Worm (Caenorhabditis elegans) whole organism, young adult: ENCODE measurements around the gene C16C8.16.

Experiments used
- B0261.1 ChIP-seq: sonication (generic microtip); optimal IDR thresholded peaks from 2 replicates; lab custom pipeline; 2016; ENCODE audit warnings: mild to moderate bottlenecking, missing genetic modification characterization, moderate library complexity, missing compliant biosample characterization
- D2030.7 ChIP-seq: fragments of 200-800 bp; sonication (Bioruptor generic); IDR thresholded peaks from 2 replicates; pipeline ENCODE4 v1.3.6; 2022; ENCODE audit warnings: missing genetic modification reagents, missing genetic modification characterization, missing compliant biosample characterization
- F33H1.4 ChIP-seq: fragments of 200-800 bp; sonication (Bioruptor generic); IDR thresholded peaks from 2 replicates; pipeline ENCODE4 v1.3.6; 2022; ENCODE audit warnings: missing genetic modification reagents, missing genetic modification characterization, missing compliant biosample characterization
- F39B2.1 ChIP-seq: fragments of 200-800 bp; sonication (Bioruptor generic); IDR thresholded peaks from 2 replicates; pipeline ENCODE4 v1.3.6; 2022; ENCODE audit warnings: missing genetic modification reagents, missing genetic modification characterization, missing compliant biosample characterization
- F52B5.7 ChIP-seq: sonication (generic microtip); optimal IDR thresholded peaks from 2 replicates; lab custom pipeline; 2016; ENCODE audit warnings: mild to moderate bottlenecking, missing genetic modification characterization, missing compliant biosample characterization
- F55B11.4 ChIP-seq: sonication (generic microtip); optimal IDR thresholded peaks from 2 replicates; lab custom pipeline; 2016; ENCODE audit warnings: missing compliant biosample characterization, missing genetic modification characterization, borderline replicate concordance; ENCODE audit not compliant: insufficient read depth
- F57A8.1 ChIP-seq: fragments of 200-800 bp; sonication (Bioruptor generic); optimal IDR thresholded peaks from 2 replicates; lab custom pipeline; 2018; ENCODE audit warnings: mild to moderate bottlenecking, missing genetic modification characterization, moderate library complexity, missing compliant biosample characterization
- F57C9.4 ChIP-seq: sonication (generic microtip); optimal IDR thresholded peaks from 2 replicates; lab custom pipeline; 2017; ENCODE audit warnings: mild to moderate bottlenecking, missing genetic modification characterization, missing compliant biosample characterization
- K12H6.12 ChIP-seq: fragments of 200-800 bp; sonication (Bioruptor generic); optimal IDR thresholded peaks from 2 replicates; lab custom pipeline; 2018; ENCODE audit warnings: mild to moderate bottlenecking, missing genetic modification characterization, missing compliant biosample characterization
- ama-1 ChIP-seq, 3 experiments: fragments of 150-350 bp in 1 of 3; sonication (generic microtip) in 2 of 3; optimal IDR thresholded peaks; 2 replicates each; lab custom pipeline; 2014 to 2018; ENCODE audit warnings: missing biosample characterization in 2 of 3, missing genetic modification characterization in 2 of 3, missing genetic modification reagents in 2 of 3
- aptf-2 ChIP-seq: fragments of 200-800 bp; sonication (Bioruptor generic); conservative IDR thresholded peaks from 2 replicates; pipeline ENCODE4 v1.3.6; 2022; ENCODE audit warnings: missing genetic modification reagents, missing genetic modification characterization, missing compliant biosample characterization
- die-1 ChIP-seq: sonication (generic microtip); optimal IDR thresholded peaks from 2 replicates; lab custom pipeline; 2016; ENCODE audit warnings: missing genotype, mild to moderate bottlenecking, missing genetic modification characterization, missing compliant biosample characterization
- efl-1 ChIP-seq: fragments of 150-350 bp; optimal IDR thresholded peaks from 2 replicates; lab custom pipeline; 2014; ENCODE audit warnings: missing biosample characterization, missing genetic modification reagents, missing genetic modification characterization
- egl-44 ChIP-seq: fragments of 200-800 bp; sonication (Bioruptor generic); IDR thresholded peaks from 2 replicates; pipeline ENCODE4 v1.3.6; 2022; ENCODE audit warnings: missing genetic modification reagents, missing genetic modification characterization, missing compliant biosample characterization
- egrh-3 ChIP-seq: fragments of 200-800 bp; sonication (Bioruptor generic); IDR thresholded peaks from 2 replicates; pipeline ENCODE4 v1.3.6; 2022; ENCODE audit warnings: missing genetic modification reagents, missing genetic modification characterization, missing compliant biosample characterization
- ekl-4 ChIP-seq: fragments of 200-800 bp; sonication (Bioruptor generic); IDR thresholded peaks from 2 replicates; pipeline ENCODE4 v1.3.6; 2022; ENCODE audit warnings: missing genetic modification reagents, missing genetic modification characterization, missing compliant biosample characterization
- ets-4 ChIP-seq: fragments of 200-800 bp; sonication (Bioruptor generic); optimal IDR thresholded peaks from 2 replicates; lab custom pipeline; 2018; ENCODE audit warnings: mild to moderate bottlenecking, missing genetic modification characterization, missing compliant biosample characterization
- hmg-1.2 ChIP-seq: fragments of 200-800 bp; sonication (Bioruptor generic); IDR thresholded peaks from 2 replicates; pipeline ENCODE4 v1.3.6; 2022; ENCODE audit warnings: missing genetic modification reagents, missing genetic modification characterization, missing compliant biosample characterization
- lin-35 ChIP-seq, 3 experiments: fragments of 150-350 bp in 2 of 3; sonication (generic microtip) in 1 of 3; optimal IDR thresholded peaks; 2 replicates each; lab custom pipeline; 2014 to 2018; ENCODE audit warnings: missing biosample characterization in 3 of 3, missing genetic modification characterization in 3 of 3, missing genetic modification reagents in 3 of 3
- madf-10 ChIP-seq: sonication (generic microtip); optimal IDR thresholded peaks from 2 replicates; lab custom pipeline; 2016; ENCODE audit warnings: mild to moderate bottlenecking, missing genetic modification characterization, missing compliant biosample characterization
- madf-6 ChIP-seq: fragments of 200-800 bp; sonication (Bioruptor generic); IDR thresholded peaks from 2 replicates; pipeline ENCODE4 v1.3.6; 2022; ENCODE audit warnings: missing genetic modification reagents, missing genetic modification characterization, missing compliant biosample characterization
- madf-8 ChIP-seq: fragments of 200-800 bp; sonication (Bioruptor generic); conservative IDR thresholded peaks from 2 replicates; pipeline ENCODE4 v1.3.6; 2022; ENCODE audit warnings: missing genetic modification reagents, missing genetic modification characterization, missing compliant biosample characterization
- mel-28 ChIP-seq: sonication (generic microtip); optimal IDR thresholded peaks from 2 replicates; lab custom pipeline; 2016; ENCODE audit warnings: borderline replicate concordance, mild to moderate bottlenecking, missing genetic modification characterization, missing compliant biosample characterization
- mes-4 ChIP-seq: sonication (generic microtip); optimal IDR thresholded peaks from 2 replicates; lab custom pipeline; 2016; ENCODE audit warnings: missing genotype, missing genetic modification characterization, missing compliant biosample characterization
- pha-4 ChIP-seq: fragments of 150-350 bp; sonication (generic microtip); optimal IDR thresholded peaks from 2 replicates; lab custom pipeline; 2014; ENCODE audit warnings: missing biosample characterization, missing genetic modification reagents, missing genetic modification characterization
- rcor-1 ChIP-seq: fragments of 200-800 bp; sonication (Bioruptor generic); IDR thresholded peaks from 2 replicates; pipeline ENCODE4 v1.3.6; 2022; ENCODE audit warnings: missing genetic modification reagents, missing genetic modification characterization, missing compliant biosample characterization
- sea-2 ChIP-seq: fragments of 200-800 bp; sonication (Bioruptor generic); IDR thresholded peaks from 2 replicates; pipeline ENCODE4 v1.3.6; 2022; ENCODE audit warnings: missing genetic modification characterization, missing compliant biosample characterization
- snpc-3.4 ChIP-seq: sonication (generic microtip); optimal IDR thresholded peaks from 2 replicates; lab custom pipeline; 2017; ENCODE audit warnings: missing genetic modification characterization, mild to moderate bottlenecking, missing compliant biosample characterization, antibody characterized with exemption, moderate library complexity, missing genotype, missing genetic modification reagents
- snpc-4 ChIP-seq, 5 experiments: fragments of 150-350 bp in 1 of 5; sonication (generic microtip) in 4 of 5; optimal IDR thresholded peaks; 2 replicates each; lab custom pipeline; 2014 to 2018; ENCODE audit warnings: missing genetic modification characterization in 5 of 5, missing biosample characterization in 3 of 5, antibody characterized with exemption in 2 of 5, mild to moderate bottlenecking in 2 of 5, missing compliant biosample characterization in 2 of 5, missing genotype in 2 of 5, moderate library complexity in 2 of 5, missing genetic modification reagents in 1 of 5
- somi-1 ChIP-seq: fragments of 200-800 bp; sonication (Bioruptor generic); optimal IDR thresholded peaks from 2 replicates; lab custom pipeline; 2018; ENCODE audit warnings: mild to moderate bottlenecking, missing genetic modification characterization, missing compliant biosample characterization
- ztf-22 ChIP-seq: fragments of 200-800 bp; sonication (Bioruptor generic); optimal IDR thresholded peaks from 2 replicates; lab custom pipeline; 2018; ENCODE audit warnings: mild to moderate bottlenecking, missing genetic modification characterization, moderate library complexity, missing compliant biosample characterization

The C16C8.16 gene

ce11 chrII:3414383-3414910, 31.1 kb upstream of the C16C8.16 start, which contains the start of the genes F18A12.7 and F18A12.2:
F18A12.7 (minus strand) TSS chrII:3414483.
F18A12.2 (plus strand) TSS chrII:3414860.
- TF ChIP-seq aptf-2 (GFP tag; lab: Robert Waterston, UW), result peak; percentile 67; the same call in 1 of the 2 replicates
- TF ChIP-seq madf-10, result no peak

ce11 chrII:3416528-3416927, 29.0 kb upstream of the C16C8.16 start, which contains the start of gene nep-6:
nep-6 (plus strand) TSS chrII:3416828.
- no peak for TF ChIP-seq D2030.7 (GFP tag; lab: Robert Waterston, UW)
- TF ChIP-seq lin-35 (GFP tag; optimal IDR thresholded peaks at IDR 0.05; lab: Kevin White, UChicago), result no peak
- TF ChIP-seq mes-4 (tag; lab: Kevin White, UChicago), result no peak
- no peak for TF ChIP-seq snpc-3.4 (tag; lab: Kevin White, UChicago)
- no peak for TF ChIP-seq sea-2 (GFP tag; lab: Robert Waterston, UW)
- TF ChIP-seq B0261.1 (tag; lab: Kevin White, UChicago), result no peak
- no peak for TF ChIP-seq F55B11.4 (tag; lab: Kevin White, UChicago)
- no peak for TF ChIP-seq rcor-1
- no peak for TF ChIP-seq egrh-3 (GFP tag; lab: Robert Waterston, UW)
- TF ChIP-seq somi-1 (GFP tag; lab: Kevin White, UChicago), result no peak
- TF ChIP-seq K12H6.12 (tag; lab: Kevin White, UChicago), result no peak
- TF ChIP-seq efl-1 (GFP tag; lab: Kevin White, UChicago), result no peak
- TF ChIP-seq aptf-2 (GFP tag; lab: Robert Waterston, UW), result no peak
- no peak for TF ChIP-seq F39B2.1 (GFP tag; lab: Robert Waterston, UW)
- TF ChIP-seq ets-4, result no peak
- no peak for TF ChIP-seq die-1 (tag; lab: Kevin White, UChicago)
- no peak for TF ChIP-seq F57A8.1
- no peak for TF ChIP-seq ztf-22
- no peak for TF ChIP-seq egl-44 (GFP tag; lab: Robert Waterston, UW)

ce11 chrII:3422938-3423337, 22.6 kb upstream of the C16C8.16 start:
- TF ChIP-seq hmg-1.2 (peak; percentile 34; the same call in 1 of the 2 replicates), snpc-4 (GFP tag; optimal IDR thresholded peaks at IDR 0.05; lab: Kevin White, UChicago) (no peak), snpc-4 (tag; optimal IDR thresholded peaks at IDR 0.05; lab: Kevin White, UChicago) (no peak), F52B5.7 (tag; lab: Kevin White, UChicago) (no peak), die-1 (tag; lab: Kevin White, UChicago) (no peak)

ce11 chrII:3425433-3425832, 20.1 kb upstream of the C16C8.16 start, which contains the start of gene nep-11:
nep-11 (minus strand) TSS chrII:3425533.
- TF ChIP-seq madf-8 (no peak), mel-28 (tag; lab: Kevin White, UChicago) (no peak), ekl-4 (no peak), somi-1 (GFP tag; lab: Kevin White, UChicago) (no peak), ama-1 (optimal IDR thresholded peaks at IDR 0.05; lab: Kevin White, UChicago) (no peak), ama-1 (GFP tag; optimal IDR thresholded peaks at IDR 0.05; lab: Kevin White, UChicago) (no peak), F57C9.4 (no peak), pha-4 (tag; lab: Kevin White, UChicago) (no peak), madf-6 (GFP tag; lab: Robert Waterston, UW) (no peak), F33H1.4 (no peak)
- TF ChIP-seq, all 124 proteins: peak for 0
